Worm (Caenorhabditis elegans): ENCODE data around the gene T04A6.1.

The T04A6.1 gene

ce11 chrIII:7645075-7645474 is 28.7 kb downstream of the T04A6.1 start:
- TF ChIP-seq snpc-4 (tag; optimal IDR thresholded peaks at IDR 0.05) (no peak), ZK546.5 (tag; optimal IDR thresholded peaks at IDR 0.05) (no peak), nhr-6 (tag; optimal IDR thresholded peaks at IDR 0.05) (no peak), nhr-12 (tag; optimal IDR thresholded peaks at IDR 0.05) (no peak), unc-55 (GFP tag; optimal IDR thresholded peaks at IDR 0.05) (no peak), unc-62 (GFP tag; optimal IDR thresholded peaks at IDR 0.05) (no peak), sma-9 (GFP tag; optimal IDR thresholded peaks at IDR 0.05) (peak; percentile 65), sma-9 (tag; optimal IDR thresholded peaks at IDR 0.05) (no peak), mbf-1 (tag; optimal IDR thresholded peaks at IDR 0.05) (no peak), unc-39 (tag; optimal IDR thresholded peaks at IDR 0.05) (no peak), alr-1 (tag; optimal IDR thresholded peaks at IDR 0.05) (no peak), sma-3 (GFP tag; optimal IDR thresholded peaks at IDR 0.05) (no peak), ceh-16 (tag; optimal IDR thresholded peaks at IDR 0.05) (peak; percentile 95), nhr-25 (tag; optimal IDR thresholded peaks at IDR 0.05) (no peak), crh-2 (tag; optimal IDR thresholded peaks at IDR 0.05) (peak; percentile 34)

- TF ChIP-seq ZK546.5 (tag; optimal IDR thresholded peaks at IDR 0.05) (no peak), gmeb-1 (tag; optimal IDR thresholded peaks at IDR 0.05) (no peak), egl-27 (tag; optimal IDR thresholded peaks at IDR 0.05) (no peak), mab-5 (tag; optimal IDR thresholded peaks at IDR 0.05) (no peak), nhr-6 (tag; optimal IDR thresholded peaks at IDR 0.05) (no peak), sma-9 (GFP tag; optimal IDR thresholded peaks at IDR 0.05) (no peak), sma-9 (tag; optimal IDR thresholded peaks at IDR 0.05) (no peak), nhr-21 (tag; optimal IDR thresholded peaks at IDR 0.05) (no peak), ama-1 (optimal IDR thresholded peaks at IDR 0.05) (no peak), lin-13 (GFP tag; optimal IDR thresholded peaks at IDR 0.05) (no peak), blmp-1 (tag; optimal IDR thresholded peaks at IDR 0.05; ENCODE audit: insufficient read depth) (no peak), unc-62 (GFP tag; optimal IDR thresholded peaks at IDR 0.05) (no peak), aly-2 (tag; optimal IDR thresholded peaks at IDR 0.05) (no peak), R02D3.7 (tag; optimal IDR thresholded peaks at IDR 0.05) (no peak), lin-11 (tag; optimal IDR thresholded peaks at IDR 0.05) (no peak), ztf-1 (GFP tag; conservative IDR thresholded peaks at IDR 0.05) (no peak), nhr-12 (tag; optimal IDR thresholded peaks at IDR 0.05) (no peak), elt-3 (tag; optimal IDR thresholded peaks at IDR 0.05) (no peak), F13H6.1 (tag; optimal IDR thresholded peaks at IDR 0.05) (no peak), mbf-1 (tag; optimal IDR thresholded peaks at IDR 0.05) (no peak)
Measured at ce11 chrIII:7648841-7649240, 32.5 kb downstream of the T04A6.1 start.

- TF ChIP-seq ztf-11 (tag; optimal IDR thresholded peaks at IDR 0.05) (no peak), lsy-2 (tag; optimal IDR thresholded peaks at IDR 0.05) (no peak), nhr-10 (tag; optimal IDR thresholded peaks at IDR 0.05) (no peak), ama-1 (optimal IDR thresholded peaks at IDR 0.05) (no peak), nhr-21 (tag; optimal IDR thresholded peaks at IDR 0.05) (no peak), peb-1 (tag; optimal IDR thresholded peaks at IDR 0.05) (no peak), mab-5 (tag; optimal IDR thresholded peaks at IDR 0.05) (no peak), unc-39 (tag; optimal IDR thresholded peaks at IDR 0.05) (no peak), unc-62 (GFP tag; optimal IDR thresholded peaks at IDR 0.05) (no peak), Y55F3AM.14 (GFP tag; optimal IDR thresholded peaks at IDR 0.05) (no peak), blmp-1 (tag; optimal IDR thresholded peaks at IDR 0.05; ENCODE audit: insufficient read depth) (no peak), ztf-4 (tag; optimal IDR thresholded peaks at IDR 0.05) (no peak), nhr-23 (tag; optimal IDR thresholded peaks at IDR 0.05) (no peak), nhr-11 (tag; optimal IDR thresholded peaks at IDR 0.05) (no peak), alr-1 (tag; optimal IDR thresholded peaks at IDR 0.05) (no peak), ceh-82 (tag; optimal IDR thresholded peaks at IDR 0.05) (no peak), ceh-16 (tag; optimal IDR thresholded peaks at IDR 0.05) (no peak), nhr-12 (tag; optimal IDR thresholded peaks at IDR 0.05) (no peak), gmeb-1 (tag; optimal IDR thresholded peaks at IDR 0.05) (no peak)
Measured at ce11 chrIII:7655498-7655897, 39.2 kb downstream of the T04A6.1 start.

ce11 chrIII:7655932-7656331 is 39.6 kb downstream of the T04A6.1 start, which contains the start of gene baz-2:
baz-2 (minus strand) TSS chrIII:7656032.
- TF ChIP-seq skn-1 (tag; optimal IDR thresholded peaks at IDR 0.05) (no peak), egl-27 (tag; optimal IDR thresholded peaks at IDR 0.05) (no peak), mdl-1 (tag; optimal IDR thresholded peaks at IDR 0.05) (no peak), sem-4 (tag; optimal IDR thresholded peaks at IDR 0.05) (no peak), ztf-1 (GFP tag; conservative IDR thresholded peaks at IDR 0.05) (no peak)
